Fruit fly (Drosophila melanogaster): ENCODE data around the gene XRCC1.

DNA sequence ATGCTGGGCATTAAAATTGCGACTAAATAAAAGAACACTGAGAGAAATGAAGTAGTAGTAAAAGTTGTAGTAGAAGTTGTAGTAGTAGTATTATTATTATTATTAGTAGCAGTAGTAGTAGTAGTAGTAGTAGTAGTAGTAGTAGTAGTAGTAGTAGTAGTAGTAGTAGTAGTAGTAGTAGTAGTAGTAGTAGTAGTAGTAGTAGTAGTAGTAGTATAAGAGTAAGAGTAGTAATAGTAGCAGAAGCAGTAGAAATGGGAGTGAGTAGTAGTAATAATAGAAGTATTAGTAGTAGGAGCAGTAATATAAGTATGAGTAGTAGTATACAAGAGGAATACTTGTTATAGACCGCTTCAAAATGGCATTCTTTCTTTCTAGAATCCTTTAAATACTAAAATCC is 29.7 kb upstream of the XRCC1 start:
- TF ChIP-seq Dfd (GFP tag; optimal IDR thresholded peaks at IDR 0.05) (no peak), dsf (GFP tag; optimal IDR thresholded peaks at IDR 0.05; ENCODE audit: borderline replicate concordance) (no peak), Hnf4 (GFP tag; optimal IDR thresholded peaks at IDR 0.05) (no peak), fru (GFP tag; optimal IDR thresholded peaks at IDR 0.05) (no peak), psq (GFP tag; optimal IDR thresholded peaks at IDR 0.05) (no peak), pan (optimal IDR thresholded peaks at IDR 0.05) (no peak), Hr83 (GFP tag; optimal IDR thresholded peaks at IDR 0.05; ENCODE audit: poor library complexity, severe bottlenecking) (no peak), ey (GFP tag; optimal IDR thresholded peaks at IDR 0.05) (no peak), CG32264 (GFP tag; optimal IDR thresholded peaks at IDR 0.05) (no peak), br (GFP tag; optimal IDR thresholded peaks at IDR 0.05) (no peak), CrebA (GFP tag; optimal IDR thresholded peaks at IDR 0.05; ENCODE audit: borderline replicate concordance) (no peak)

All from whole organism, wandering third instar larva.